Worm (Caenorhabditis elegans) whole organism, L4/young adult: ENCODE measurements around the gene F36H5.14.

Experiments used
- W03F9.2 ChIP-seq: fragments of 150-350 bp; optimal IDR thresholded peaks from 2 replicates; lab custom pipeline; 2014; ENCODE audit warnings: missing biosample characterization, missing genetic modification characterization
- dao-5 ChIP-seq: sonication (generic microtip); optimal IDR thresholded peaks from 2 replicates; lab custom pipeline; 2016; ENCODE audit warnings: missing genotype, missing genetic modification characterization, moderate library complexity, missing compliant biosample characterization
- him-1 ChIP-seq: sonication (generic microtip); optimal IDR thresholded peaks from 2 replicates; lab custom pipeline; 2016; ENCODE audit warnings: missing genotype, missing genetic modification reagents, missing genetic modification characterization, missing compliant biosample characterization

DNA sequence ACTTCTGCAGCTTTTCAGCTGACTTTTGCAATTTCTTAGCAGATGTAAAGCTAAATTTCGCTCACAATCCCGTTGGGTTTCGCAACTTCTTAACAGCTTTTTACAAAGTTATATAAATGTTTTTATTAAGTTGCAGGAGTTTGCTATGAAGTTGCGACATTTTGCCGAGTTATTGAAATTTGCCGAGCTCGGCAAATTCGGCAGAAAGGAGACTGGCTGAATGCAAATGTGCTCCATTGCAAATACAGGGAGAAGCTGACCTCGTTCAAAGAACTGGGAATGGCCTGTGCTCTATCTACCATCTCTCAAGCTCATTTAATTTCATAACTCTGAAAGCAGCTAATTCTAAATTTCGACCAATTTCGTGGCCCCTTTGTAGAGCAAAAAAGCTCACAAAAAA is 9.5 kb downstream of the F36H5.14 start, which contains the start of gene C08F1.11:
- TF ChIP-seq him-1 (tag; lab: Kevin White, UChicago) (no peak), W03F9.2 (no peak), dao-5 (no peak)
